Worm (Caenorhabditis elegans): ENCODE data around the gene rbr-2.

DNA sequence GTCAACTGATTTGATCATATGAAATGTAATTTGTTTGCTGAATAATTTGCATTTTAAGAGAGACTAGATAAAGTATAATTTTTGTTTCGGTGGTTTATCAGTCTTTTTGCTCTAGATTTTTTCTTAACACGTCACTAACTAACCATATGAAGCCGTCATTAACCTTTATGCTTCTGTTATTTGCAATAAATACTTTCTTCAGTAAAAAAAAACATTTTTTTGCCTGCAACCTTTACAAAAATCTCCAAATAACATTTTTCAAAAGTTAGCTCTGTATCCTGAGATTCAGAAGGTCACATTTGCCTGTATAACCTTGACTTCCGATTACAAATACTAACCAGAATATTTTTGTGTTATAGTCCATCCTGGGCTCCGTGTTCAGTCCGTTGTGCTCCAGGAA, 50.9 kb downstream of the rbr-2 start:
- no peak for TF ChIP-seq mml-1 (tag; optimal IDR thresholded peaks at IDR 0.05)
- no peak for TF ChIP-seq fkh-10 (GFP tag; optimal IDR thresholded peaks at IDR 0.05)
- TF ChIP-seq mdl-1 (tag; optimal IDR thresholded peaks at IDR 0.05) = no peak
- TF ChIP-seq nhr-237 (tag; optimal IDR thresholded peaks at IDR 0.05) = no peak
- no peak for TF ChIP-seq ceh-16 (tag; optimal IDR thresholded peaks at IDR 0.05)
- no peak for TF ChIP-seq elt-3 (tag; optimal IDR thresholded peaks at IDR 0.05)
- TF ChIP-seq ama-1 (optimal IDR thresholded peaks at IDR 0.05) = no peak
- no peak for TF ChIP-seq ceh-28 (tag; optimal IDR thresholded peaks at IDR 0.05)
- no peak for TF ChIP-seq nhr-76 (tag; optimal IDR thresholded peaks at IDR 0.05)

All from whole organism, L3 larva.